Fruit fly (Drosophila melanogaster) whole organism, adult: ENCODE data around the gene CG9281.

ENCODE experiments used
- CG14711 ChIP-seq: fragments of 200-800 bp; sonication (Bioruptor generic); optimal IDR thresholded peaks from 2 replicates; lab custom pipeline; 2018; ENCODE audit warnings: missing biosample characterization, mild to moderate bottlenecking, missing genetic modification characterization, moderate library complexity
- CG1620 ChIP-seq: fragments of 200-800 bp; sonication (Bioruptor generic); optimal IDR thresholded peaks from 2 replicates; lab custom pipeline; 2016; ENCODE audit warnings: missing biosample characterization, missing genetic modification characterization
- CG33017 ChIP-seq: fragments of 200-800 bp; sonication (Bioruptor generic); optimal IDR thresholded peaks from 2 replicates; lab custom pipeline; 2018; ENCODE audit warnings: missing biosample characterization, mild to moderate bottlenecking, missing genetic modification characterization, moderate library complexity
- CG7045 ChIP-seq: fragments of 200-800 bp; sonication (Bioruptor generic); optimal IDR thresholded peaks from 2 replicates; lab custom pipeline; 2017; ENCODE audit warnings: missing biosample characterization, mild to moderate bottlenecking, missing genetic modification characterization
- Crg-1 ChIP-seq: fragments of 200-800 bp; sonication (Bioruptor generic); optimal IDR thresholded peaks from 2 replicates; lab custom pipeline; 2016; ENCODE audit warnings: missing biosample characterization, missing genetic modification characterization
- cic ChIP-seq: fragments of 200-800 bp; sonication (Bioruptor generic); optimal IDR thresholded peaks from 2 replicates; lab custom pipeline; 2017; ENCODE audit warnings: missing biosample characterization, mild to moderate bottlenecking, missing genetic modification characterization, moderate library complexity
- kay ChIP-seq: fragments of 200-800 bp; sonication (Bioruptor generic); peaks from one replicate; lab custom pipeline; 2016; ENCODE audit warnings: missing biosample characterization, missing genetic modification characterization, borderline replicate concordance
- ovo ChIP-seq: fragments of 200-800 bp; sonication (Bioruptor generic); optimal IDR thresholded peaks from 2 replicates; lab custom pipeline; 2016; ENCODE audit warnings: missing biosample characterization, missing genetic modification characterization
- pad ChIP-seq: fragments of 200-800 bp; sonication (Bioruptor generic); optimal IDR thresholded peaks from 3 replicates; lab custom pipeline; 2017; ENCODE audit warnings: missing biosample characterization, missing genetic modification characterization, mild to moderate bottlenecking, moderate library complexity, missing genetic modification reagents
- toe ChIP-seq: fragments of 200-800 bp; sonication (Bioruptor generic); optimal IDR thresholded peaks from 2 replicates; lab custom pipeline; 2016; ENCODE audit warnings: missing biosample characterization, missing genetic modification characterization

- TF ChIP-seq CG33017 (tag; lab: Kevin White, UChicago), result no peak
- TF ChIP-seq kay (GFP tag; lab: Kevin White, UChicago), result no peak
- no peak for TF ChIP-seq Crg-1 (GFP tag; lab: Kevin White, UChicago)
- TF ChIP-seq cic (GFP tag; lab: Kevin White, UChicago), result no peak
- no peak for TF ChIP-seq CG7045 (GFP tag; lab: Kevin White, UChicago)
- no peak for TF ChIP-seq CG1620 (GFP tag; lab: Kevin White, UChicago)
- no peak for TF ChIP-seq CG14711 (tag; lab: Kevin White, UChicago)
- TF ChIP-seq ovo (GFP tag; lab: Kevin White, UChicago), result no peak
- no peak for TF ChIP-seq pad (GFP tag; lab: Kevin White, UChicago)
- no peak for TF ChIP-seq toe (GFP tag; lab: Kevin White, UChicago)
These were observed 21.6 kb downstream of the CG9281 start, which contains the start of gene CG15599 for dm6 chrX:15688757-15689156.
